Worm (Caenorhabditis elegans) whole organism, dauer: ENCODE data around the gene B0035.22.
"Not testable (repeated sequence)": the region's sequence is repeated elsewhere in the genome, so short reads cannot be mapped to it uniquely, and the experiment has no call there.

ENCODE experiments used
- unc-62 ChIP-seq: sonication (generic microtip); optimal IDR thresholded peaks from 2 replicates; lab custom pipeline; 2017; ENCODE audit warnings: missing biosample characterization, missing genetic modification reagents, missing genetic modification characterization

B0035.22 gene

ce11 chrIV:11311484-11311883, 3.5 kb upstream of the B0035.22 start:
- TF ChIP-seq unc-62 (GFP tag; lab: Kevin White, UChicago), result no peak

DNA sequence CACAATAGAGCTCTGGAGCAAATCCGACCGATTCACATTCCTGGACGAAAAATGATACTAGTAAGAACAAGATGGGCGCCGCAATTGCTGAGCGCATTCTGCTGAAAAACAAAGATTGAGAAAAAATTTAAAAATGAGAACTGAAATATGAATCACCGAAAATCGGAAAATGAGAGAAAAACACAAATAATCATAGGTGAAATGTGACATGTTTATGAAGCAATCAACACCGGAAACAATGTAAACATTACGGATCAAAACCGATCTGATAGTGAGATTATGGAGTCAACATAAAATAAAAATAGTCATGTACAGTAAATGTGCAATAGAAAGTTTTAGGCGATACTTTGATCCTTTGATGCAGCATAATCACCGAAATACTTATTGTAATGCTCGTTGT, 1.1 kb upstream of the B0035.22 start, which contains the start of gene dnj-2:
Gene dnj-2, minus strand, starts transcription at position 101 of the 400 bp plus-strand sequence.
- TF ChIP-seq unc-62 (GFP tag; lab: Kevin White, UChicago), result no peak

DNA sequence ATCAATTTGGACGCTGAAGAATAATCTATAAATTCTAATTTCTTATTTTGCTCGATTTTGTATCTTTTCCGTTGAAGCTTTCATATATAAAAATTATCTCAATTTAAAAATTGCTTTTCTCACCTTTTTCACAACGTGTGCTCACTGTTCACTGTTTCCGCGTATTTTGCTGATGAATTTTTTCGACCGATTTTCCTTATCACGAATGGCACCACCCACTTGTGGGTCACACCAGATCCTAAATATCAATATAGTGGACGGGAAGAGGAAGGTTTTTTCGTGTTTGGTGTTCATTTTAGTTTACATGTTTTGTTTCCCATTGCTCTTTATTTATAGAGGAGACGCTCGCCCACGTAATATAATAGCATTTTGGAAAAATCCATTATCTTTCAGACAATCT, 735 bp downstream of the B0035.22 start:
- TF ChIP-seq unc-62 (GFP tag; lab: Kevin White, UChicago), result no peak

DNA sequence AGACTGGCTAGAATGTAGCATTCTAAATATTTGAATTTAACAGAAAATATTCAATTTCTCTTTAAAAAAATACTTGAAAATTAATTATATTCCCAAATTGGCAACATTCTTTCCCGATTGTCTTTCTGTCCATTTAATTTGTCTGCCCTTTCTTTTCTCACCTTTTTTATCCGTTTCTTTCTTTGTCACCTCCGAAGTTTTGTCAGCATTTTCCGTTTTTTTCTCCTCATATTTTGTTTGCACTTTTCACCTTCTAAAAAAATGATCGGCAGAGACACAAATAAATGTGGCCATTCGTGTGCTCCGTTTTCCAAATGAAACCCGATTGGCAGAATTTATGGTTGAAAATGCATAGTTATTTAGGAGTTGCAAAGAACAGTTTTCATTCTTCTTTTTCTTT, 1.2 kb downstream of the B0035.22 start:
- TF ChIP-seq unc-62 (GFP tag; lab: Kevin White, UChicago), result no peak

DNA sequence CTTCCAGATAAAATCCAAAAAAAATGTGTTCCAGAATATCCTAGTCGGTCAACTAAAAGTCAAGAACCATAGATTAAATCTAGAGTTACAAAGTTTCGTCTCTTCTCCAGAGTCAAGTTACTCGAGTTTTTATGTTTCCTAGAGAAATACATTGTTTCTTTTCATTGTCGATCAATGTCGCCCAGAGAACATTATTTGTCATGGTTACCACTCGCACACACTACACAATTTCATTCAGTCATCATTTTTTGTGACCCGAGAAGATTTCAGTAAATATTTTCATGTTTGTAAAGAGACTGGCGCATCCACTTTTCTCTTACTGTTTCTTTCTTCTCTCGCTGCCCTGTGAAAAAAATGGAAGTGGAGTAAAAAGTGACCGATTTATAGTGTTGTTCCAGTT, 1.7 kb downstream of the B0035.22 start:
- TF ChIP-seq unc-62 (GFP tag; lab: Kevin White, UChicago), result no peak

ce11 chrIV:11317119-11317518, 2.2 kb downstream of the B0035.22 start, which contains the start of gene gspd-1:
Gene gspd-1 (plus strand): TSS chrIV:11317419.
- no peak for TF ChIP-seq unc-62 (GFP tag; lab: Kevin White, UChicago)

DNA sequence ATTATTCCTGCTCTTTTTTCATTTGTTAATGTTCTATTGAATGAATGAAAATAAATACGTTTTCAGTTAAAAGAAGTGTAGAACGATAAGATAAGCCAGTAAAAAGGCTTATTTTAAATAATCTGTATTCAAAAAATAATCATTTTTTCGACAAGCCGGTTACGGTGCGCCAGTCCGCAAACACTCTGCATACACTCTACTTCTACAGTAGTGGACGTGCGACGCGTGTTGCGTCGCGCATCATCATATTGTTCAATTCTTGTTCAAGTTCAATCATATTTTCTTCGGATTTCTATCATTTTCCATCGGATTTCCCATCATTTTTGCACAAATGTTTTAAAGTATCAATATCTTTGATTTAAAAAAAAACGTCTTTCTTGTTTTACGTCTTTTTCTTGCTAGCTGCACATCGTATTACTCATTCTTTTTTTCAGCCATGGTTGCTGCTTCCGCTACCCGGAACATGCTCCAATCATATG, 5.0 kb downstream of the B0035.22 start, which contains the start of gene B0035.18:
Gene B0035.18, plus strand, starts transcription at position 429 of the 479 bp plus-strand sequence.
- TF ChIP-seq unc-62 (GFP tag; lab: Kevin White, UChicago), result no peak

DNA sequence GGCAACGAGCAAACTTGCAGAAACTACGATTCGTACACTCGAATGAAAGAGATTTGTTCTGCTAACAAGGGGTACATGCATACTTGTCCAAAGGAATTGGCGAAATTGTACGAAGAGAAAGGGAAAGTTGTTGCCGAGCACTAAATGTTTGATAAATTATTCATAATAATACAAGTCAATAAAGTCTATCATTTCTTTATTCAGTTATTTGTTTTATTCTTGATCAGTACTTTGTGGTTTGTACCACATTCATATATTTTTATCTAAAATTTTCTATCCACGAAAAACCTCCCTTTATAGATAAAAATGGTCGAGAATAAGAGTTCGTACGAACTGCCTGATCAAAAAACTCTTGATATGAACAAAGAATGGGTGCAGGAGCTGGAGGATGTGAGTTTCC, 5.5 kb downstream of the B0035.22 start, which contains the start of gene edg-1:
Gene edg-1, plus strand, starts transcription at position 301 of the 400 bp plus-strand sequence.
- TF ChIP-seq unc-62 (GFP tag; lab: Kevin White, UChicago), result no peak

ce11 chrIV:11323666-11324065, 8.7 kb downstream of the B0035.22 start:
- TF ChIP-seq unc-62 (GFP tag; lab: Kevin White, UChicago), result no peak

DNA sequence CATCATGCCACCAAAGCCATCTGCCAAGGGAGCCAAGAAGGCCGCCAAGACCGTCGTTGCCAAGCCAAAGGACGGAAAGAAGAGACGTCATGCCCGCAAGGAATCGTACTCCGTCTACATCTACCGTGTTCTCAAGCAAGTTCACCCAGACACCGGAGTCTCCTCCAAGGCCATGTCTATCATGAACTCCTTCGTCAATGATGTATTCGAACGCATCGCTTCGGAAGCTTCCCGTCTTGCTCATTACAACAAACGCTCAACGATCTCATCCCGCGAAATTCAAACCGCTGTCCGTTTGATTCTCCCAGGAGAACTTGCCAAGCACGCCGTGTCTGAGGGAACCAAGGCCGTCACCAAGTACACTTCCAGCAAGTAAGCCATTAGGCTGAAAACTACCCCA, 9.8 kb downstream of the B0035.22 start, which contains the start of gene his-48:
Gene his-48, plus strand, starts transcription at position 5 of the 400 bp plus-strand sequence.
- TF ChIP-seq unc-62 (GFP tag; lab: Kevin White, UChicago), result not testable (repeated sequence)

DNA sequence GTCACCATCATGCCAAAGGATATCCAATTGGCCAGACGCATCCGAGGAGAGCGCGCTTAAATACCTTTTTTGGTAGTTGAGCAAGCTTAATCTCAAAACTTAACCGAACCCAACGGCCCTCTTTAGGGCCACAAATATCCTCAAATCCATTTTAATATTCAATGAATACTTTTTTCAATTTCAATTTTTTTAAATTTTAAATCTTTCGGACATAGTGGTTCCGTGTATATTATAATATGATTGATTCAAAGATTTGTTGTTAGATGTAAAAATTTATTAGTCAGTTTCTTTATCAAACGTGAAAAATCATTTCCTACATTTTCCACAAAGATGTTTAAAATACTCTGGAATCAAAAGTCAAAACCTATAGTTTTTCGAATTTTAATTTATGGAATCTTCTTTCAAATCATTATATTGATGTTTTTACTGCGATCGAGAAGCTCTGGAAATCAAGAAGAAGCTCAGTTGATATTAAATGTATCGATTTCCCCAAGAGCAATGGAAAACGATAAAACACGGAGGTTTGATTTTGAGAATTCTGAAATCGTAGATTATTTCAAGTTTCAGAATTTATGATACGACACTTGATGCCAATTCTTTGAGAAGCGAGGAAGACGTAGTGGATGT, 12.1 kb downstream of the B0035.22 start, which contains the start of gene B0035.21:
Gene B0035.21, plus strand, starts transcription at position 322 of the 627 bp plus-strand sequence.
- TF ChIP-seq unc-62 (GFP tag; lab: Kevin White, UChicago), result no peak

ce11 chrIV:11329269-11329668, 14.3 kb downstream of the B0035.22 start, which contains the start of gene leo-1:
Gene leo-1 (minus strand): TSS chrIV:11329369.
- no peak for TF ChIP-seq unc-62 (GFP tag; lab: Kevin White, UChicago)

ce11 chrIV:11332751-11333150, 17.8 kb downstream of the B0035.22 start, which contains the start of gene sart-3:
Gene sart-3 (minus strand): TSS chrIV:11332969.
- TF ChIP-seq unc-62 (GFP tag; lab: Kevin White, UChicago), result no peak

DNA sequence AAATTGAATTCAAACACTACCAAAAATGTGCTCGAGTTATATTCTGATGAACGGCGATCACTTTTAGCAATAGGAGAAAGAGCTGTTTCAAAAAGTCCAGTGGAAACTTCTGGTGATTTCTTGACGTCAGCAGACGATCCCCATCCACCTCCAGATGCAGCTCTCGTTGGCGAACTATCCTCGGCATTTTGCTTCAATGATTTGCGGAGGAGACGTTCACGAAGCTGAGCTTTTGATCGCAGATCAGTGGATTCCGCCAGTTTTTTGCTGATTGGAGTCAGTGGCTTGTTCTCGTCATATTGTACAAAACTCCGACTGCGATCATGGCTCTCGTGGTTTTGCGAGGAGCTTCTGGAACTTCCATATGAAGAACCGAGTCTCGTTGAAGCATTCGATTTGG, 21.2 kb downstream of the B0035.22 start:
- TF ChIP-seq unc-62 (GFP tag; lab: Kevin White, UChicago), result no peak

ce11 chrIV:11337021-11337420, 22.1 kb downstream of the B0035.22 start, which contains the start of gene F54E12.2:
Gene F54E12.2 (minus strand): TSS chrIV:11337184.
- no peak for TF ChIP-seq unc-62 (GFP tag; lab: Kevin White, UChicago)

DNA sequence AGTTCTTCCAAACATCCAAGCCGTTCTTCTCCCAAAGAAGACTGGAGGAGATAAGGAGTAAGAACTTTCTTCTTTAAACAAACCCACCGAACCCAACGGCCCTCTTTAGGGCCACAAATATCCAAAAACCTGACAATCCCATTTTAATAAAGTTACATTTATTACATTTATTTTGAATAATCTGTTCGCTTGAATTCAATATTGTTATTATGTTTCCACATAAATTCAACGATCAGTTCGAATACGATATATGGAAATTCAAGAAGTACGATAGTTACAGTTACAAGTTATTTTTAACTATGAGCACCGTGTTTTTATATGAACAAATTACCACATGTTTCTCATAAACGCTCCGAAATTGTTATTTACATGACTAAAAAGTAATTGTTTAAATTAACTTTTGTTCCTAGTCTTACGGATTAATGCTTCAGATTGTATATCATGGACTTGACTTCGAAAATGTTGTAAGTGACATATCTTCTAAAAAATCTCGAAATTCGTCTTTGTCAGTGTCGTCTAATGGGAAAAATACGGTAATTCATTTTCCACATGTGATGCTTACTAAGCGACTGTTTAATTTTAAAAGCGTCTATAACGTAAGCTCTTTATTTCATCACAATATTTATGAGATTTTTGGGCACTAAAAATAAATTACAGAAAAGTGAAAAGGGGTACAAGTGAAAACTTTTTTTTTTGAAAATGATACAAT, 25.9 kb downstream of the B0035.22 start:
- TF ChIP-seq unc-62 (GFP tag; lab: Kevin White, UChicago), result no peak
